Fruit fly (Drosophila melanogaster): ENCODE results near the gene CG5906.
A peak's percentile ranks its signal among the peaks of the same experiment; 100 is the strongest.

The CG5906 gene

dm6 chr3L:11847703-11848102, 23.4 kb downstream of the CG5906 start, which contains the start of gene CG12521:
Gene CG12521 (minus strand): TSS chr3L:11847803.
- TF ChIP-seq Jra (GFP tag; optimal IDR thresholded peaks at IDR 0.05) (no peak), sage (GFP tag; optimal IDR thresholded peaks at IDR 0.05) (no peak), lola (GFP tag; optimal IDR thresholded peaks at IDR 0.05) (no peak), foxo (GFP tag; optimal IDR thresholded peaks at IDR 0.05) (no peak), Hnf4 (GFP tag; optimal IDR thresholded peaks at IDR 0.05) (no peak), Dif (GFP tag; optimal IDR thresholded peaks at IDR 0.05; ENCODE audit: partially characterized antibody) (no peak), Vsx2 (GFP tag; optimal IDR thresholded peaks at IDR 0.05; ENCODE audit: partially characterized antibody) (no peak), ey (GFP tag; optimal IDR thresholded peaks at IDR 0.05) (no peak)

DNA sequence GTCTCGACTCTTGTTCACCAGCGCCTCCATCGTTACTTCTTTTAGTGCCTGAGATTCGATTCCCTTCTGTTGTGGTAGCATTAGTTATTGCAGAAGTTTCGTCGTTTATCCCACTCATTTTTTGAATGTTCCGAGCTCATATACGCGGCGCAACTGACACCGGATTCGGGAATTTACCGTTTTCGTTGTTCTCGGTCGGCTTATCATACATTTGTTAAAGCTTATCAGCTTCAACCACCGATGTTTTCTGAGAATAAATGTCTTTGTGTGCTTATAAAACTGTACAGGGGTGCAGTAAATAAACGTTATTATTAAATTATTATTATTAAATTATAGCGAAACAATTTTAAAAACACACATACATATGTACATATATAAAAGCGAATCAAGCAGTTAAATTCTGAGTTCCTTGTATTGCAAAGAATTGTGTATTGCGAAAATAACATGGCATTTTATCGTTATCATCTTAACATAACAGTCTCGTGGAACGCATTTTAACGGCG, 34.5 kb downstream of the CG5906 start, which contains the start of gene CG43064:
Gene CG43064 (minus strand): TSS at position 147 of the 503 bp plus-strand sequence.
- TF ChIP-seq CrebA (GFP tag; optimal IDR thresholded peaks at IDR 0.05; ENCODE audit: borderline replicate concordance) (no peak), tai (GFP tag; optimal IDR thresholded peaks at IDR 0.05) (no peak), lola (GFP tag; optimal IDR thresholded peaks at IDR 0.05) (no peak), fru (GFP tag; optimal IDR thresholded peaks at IDR 0.05) (no peak), GATAd (GFP tag; optimal IDR thresholded peaks at IDR 0.05) (no peak), HLH106 (tag; optimal IDR thresholded peaks at IDR 0.05) (no peak), brk (GFP tag; optimal IDR thresholded peaks at IDR 0.05) (peak; percentile 3), Rel (GFP tag; optimal IDR thresholded peaks at IDR 0.05) (no peak), Rel (tag; optimal IDR thresholded peaks at IDR 0.05) (peak; percentile 100), CG32264 (GFP tag; optimal IDR thresholded peaks at IDR 0.05) (no peak), usp (GFP tag; optimal IDR thresholded peaks at IDR 0.05) (no peak), Dfd (GFP tag; optimal IDR thresholded peaks at IDR 0.05) (no peak), br (GFP tag; optimal IDR thresholded peaks at IDR 0.05) (no peak), jim (GFP tag; optimal IDR thresholded peaks at IDR 0.05) (no peak), Hr83 (GFP tag; optimal IDR thresholded peaks at IDR 0.05; ENCODE audit: poor library complexity, severe bottlenecking) (no peak), foxo (GFP tag; optimal IDR thresholded peaks at IDR 0.05) (no peak), dl (GFP tag; optimal IDR thresholded peaks at IDR 0.05; ENCODE audit: insufficient read depth in 1 of 2, partially characterized antibody in 2 of 2) (no peak)

dm6 chr3L:11833296-11833717, 37.8 kb downstream of the CG5906 start, which contains the start of gene CycA:
Gene CycA (minus strand): TSS chr3L:11833578.
- TF ChIP-seq OdsH (GFP tag; optimal IDR thresholded peaks at IDR 0.05) (no peak), CrebA (GFP tag; optimal IDR thresholded peaks at IDR 0.05; ENCODE audit: borderline replicate concordance) (no peak), Dif (GFP tag; optimal IDR thresholded peaks at IDR 0.05; ENCODE audit: partially characterized antibody) (peak; percentile 46), rgr (GFP tag; optimal IDR thresholded peaks at IDR 0.05) (peak; percentile 22), CG32264 (GFP tag; optimal IDR thresholded peaks at IDR 0.05) (no peak), HLH106 (tag; optimal IDR thresholded peaks at IDR 0.05) (no peak), Vsx2 (GFP tag; optimal IDR thresholded peaks at IDR 0.05; ENCODE audit: partially characterized antibody) (peak; percentile 22), br (GFP tag; optimal IDR thresholded peaks at IDR 0.05) (no peak), N (GFP tag; optimal IDR thresholded peaks at IDR 0.05) (no peak), Myc (optimal IDR thresholded peaks at IDR 0.05) (no peak), ey (GFP tag; optimal IDR thresholded peaks at IDR 0.05) (peak; percentile 6), Mio (GFP tag; optimal IDR thresholded peaks at IDR 0.05) (no peak), foxo (GFP tag; optimal IDR thresholded peaks at IDR 0.05) (peak in 1 of 2 experiments; percentile 11), usp (GFP tag; optimal IDR thresholded peaks at IDR 0.05) (no peak), psq (GFP tag; optimal IDR thresholded peaks at IDR 0.05) (no peak), Hr78 (GFP tag; optimal IDR thresholded peaks at IDR 0.05) (no peak), Rel (GFP tag; optimal IDR thresholded peaks at IDR 0.05) (no peak), Rel (tag; optimal IDR thresholded peaks at IDR 0.05) (peak; percentile 57), h (GFP tag; optimal IDR thresholded peaks at IDR 0.05) (peak; percentile 6)

DNA sequence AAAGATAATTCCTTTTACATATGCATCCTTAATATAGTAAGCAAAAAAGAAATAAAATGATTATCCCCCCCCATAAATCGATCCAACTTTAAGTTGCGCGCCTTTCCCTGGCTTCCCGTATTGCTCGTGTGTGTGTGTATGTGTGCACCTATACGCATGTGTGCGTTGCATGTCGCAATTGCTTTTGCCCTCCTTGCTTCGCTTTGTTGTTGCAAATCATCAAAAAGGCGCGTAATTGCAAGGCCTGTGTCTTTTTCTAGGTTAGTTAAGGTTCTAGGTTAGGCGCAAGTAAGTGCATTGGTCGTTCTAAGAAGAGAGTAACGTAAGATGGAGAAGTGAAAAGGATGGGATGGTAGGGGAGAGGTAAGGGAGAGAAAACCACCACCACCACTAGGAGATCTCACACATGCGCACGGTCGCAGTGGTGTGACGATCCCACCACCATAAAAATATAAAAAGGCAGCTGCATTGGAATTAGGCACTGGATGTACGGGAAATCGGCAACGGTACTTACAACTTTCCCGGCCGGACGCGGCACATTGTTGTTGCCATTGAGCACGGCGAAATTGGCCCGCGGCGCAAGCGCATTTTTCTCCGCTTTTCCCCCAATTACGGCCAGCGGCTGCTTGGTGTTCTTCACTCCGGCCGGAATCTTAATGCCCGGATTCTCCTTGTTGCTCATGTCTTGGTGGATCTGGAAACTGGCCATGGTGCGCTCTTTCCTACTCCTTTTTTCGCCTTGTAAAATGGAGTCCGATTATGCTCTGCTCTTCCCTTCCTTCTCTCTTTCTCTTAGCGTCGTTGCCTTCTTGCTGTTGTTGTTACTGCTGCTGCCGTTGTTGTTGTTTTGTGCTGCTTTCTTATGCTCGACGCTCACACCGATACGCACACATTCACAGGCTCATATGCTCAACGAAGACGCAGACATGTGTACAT, 38.5 kb downstream of the CG5906 start:
- TF ChIP-seq sage (GFP tag; optimal IDR thresholded peaks at IDR 0.05) (no peak), GATAd (GFP tag; optimal IDR thresholded peaks at IDR 0.05) (no peak), jim (GFP tag; optimal IDR thresholded peaks at IDR 0.05) (no peak), Hr83 (GFP tag; optimal IDR thresholded peaks at IDR 0.05; ENCODE audit: poor library complexity, severe bottlenecking) (no peak), N (GFP tag; optimal IDR thresholded peaks at IDR 0.05) (no peak), usp (GFP tag; optimal IDR thresholded peaks at IDR 0.05) (no peak), OdsH (GFP tag; optimal IDR thresholded peaks at IDR 0.05) (no peak), Sp1 (GFP tag; optimal IDR thresholded peaks at IDR 0.05) (no peak), psq (GFP tag; optimal IDR thresholded peaks at IDR 0.05) (no peak), Dfd (GFP tag; optimal IDR thresholded peaks at IDR 0.05) (no peak), woc (GFP tag; optimal IDR thresholded peaks at IDR 0.05) (no peak), Jra (GFP tag; optimal IDR thresholded peaks at IDR 0.05) (no peak), sv (GFP tag; optimal IDR thresholded peaks at IDR 0.05) (no peak), Hr78 (GFP tag; optimal IDR thresholded peaks at IDR 0.05) (no peak), dsf (GFP tag; optimal IDR thresholded peaks at IDR 0.05; ENCODE audit: borderline replicate concordance) (no peak), dl (GFP tag; optimal IDR thresholded peaks at IDR 0.05; ENCODE audit: insufficient read depth in 1 of 2, partially characterized antibody in 2 of 2) (no peak), tai (GFP tag; optimal IDR thresholded peaks at IDR 0.05) (no peak), brk (GFP tag; optimal IDR thresholded peaks at IDR 0.05) (no peak), br (GFP tag; optimal IDR thresholded peaks at IDR 0.05) (no peak), foxo (GFP tag; optimal IDR thresholded peaks at IDR 0.05) (no peak)
